Worm (Caenorhabditis elegans) whole organism, L2 larva: ENCODE results near the gene farl-11.

ENCODE experiments used
- aly-2 ChIP-seq: fragments of 150-350 bp; optimal IDR thresholded peaks from 2 replicates; lab custom pipeline; 2014; ENCODE audit warnings: missing biosample characterization, missing genetic modification characterization
- ama-1 ChIP-seq: fragments of 150-350 bp; optimal IDR thresholded peaks from 2 replicates; lab custom pipeline; 2018; ENCODE audit warnings: inconsistent platforms
- blmp-1 ChIP-seq: sonication (generic microtip); optimal IDR thresholded peaks from 2 replicates; lab custom pipeline; 2017; ENCODE audit warnings: missing genetic modification characterization, mild to moderate bottlenecking, missing compliant biosample characterization, antibody characterized with exemption, moderate library complexity; ENCODE audit not compliant: insufficient read depth
- ceh-16 ChIP-seq: fragments of 150-350 bp; optimal IDR thresholded peaks from 2 replicates; lab custom pipeline; 2014; ENCODE audit warnings: missing biosample characterization, missing genetic modification characterization
- ceh-82 ChIP-seq: fragments of 150-350 bp; optimal IDR thresholded peaks from 2 replicates; lab custom pipeline; 2014; ENCODE audit warnings: missing biosample characterization, missing genetic modification characterization
- egl-27 ChIP-seq: sonication (generic microtip); optimal IDR thresholded peaks from 3 replicates; lab custom pipeline; 2017; ENCODE audit warnings: missing biosample characterization, missing genetic modification reagents, missing genetic modification characterization
- mbf-1 ChIP-seq: sonication (generic microtip); optimal IDR thresholded peaks from 2 replicates; lab custom pipeline; 2017; ENCODE audit warnings: missing biosample characterization, missing genetic modification characterization
- nhr-11 ChIP-seq: fragments of 150-350 bp; optimal IDR thresholded peaks from 2 replicates; lab custom pipeline; 2014; ENCODE audit warnings: missing biosample characterization, missing genetic modification characterization
- sem-4 ChIP-seq: fragments of 150-350 bp; optimal IDR thresholded peaks from 2 replicates; lab custom pipeline; 2014; ENCODE audit warnings: missing biosample characterization, missing genetic modification reagents, missing genetic modification characterization
- sma-3 ChIP-seq: sonication (generic microtip); optimal IDR thresholded peaks from 2 replicates; lab custom pipeline; 2016; ENCODE audit warnings: missing genetic modification reagents, missing genetic modification characterization, missing compliant biosample characterization
- snpc-4 ChIP-seq: fragments of 150-350 bp; optimal IDR thresholded peaks from 2 replicates; lab custom pipeline; 2014; ENCODE audit warnings: missing biosample characterization, missing genetic modification characterization
- unc-39 ChIP-seq: fragments of 150-350 bp; optimal IDR thresholded peaks from 2 replicates; lab custom pipeline; 2014; ENCODE audit warnings: missing biosample characterization, missing genetic modification characterization
- zag-1 ChIP-seq: fragments of 150-350 bp; optimal IDR thresholded peaks from 2 replicates; lab custom pipeline; 2014; ENCODE audit warnings: missing biosample characterization, missing genetic modification characterization

ce11 chrII:7070434-7070833 is 34.4 kb downstream of the farl-11 start:
- TF ChIP-seq sma-3 (GFP tag; lab: Kevin White, UChicago), result no peak
- TF ChIP-seq blmp-1 (tag; lab: Kevin White, UChicago), result no peak
- TF ChIP-seq mbf-1, result no peak
- TF ChIP-seq ceh-82 (tag; lab: Kevin White, UChicago), result no peak
- no peak for TF ChIP-seq ama-1
- no peak for TF ChIP-seq sem-4 (tag; lab: Kevin White, UChicago)
- TF ChIP-seq nhr-11 (tag; lab: Kevin White, UChicago), result no peak
- TF ChIP-seq snpc-4, result no peak
- no peak for TF ChIP-seq zag-1 (tag; lab: Kevin White, UChicago)
- no peak for TF ChIP-seq egl-27
- no peak for TF ChIP-seq unc-39 (tag; lab: Kevin White, UChicago)
- TF ChIP-seq ceh-16 (tag; lab: Kevin White, UChicago), result no peak
- TF ChIP-seq aly-2 (tag; lab: Kevin White, UChicago), result no peak
